Fruit fly (Drosophila melanogaster) whole organism, embryonic: ENCODE measurements around the gene Uxt.

Experiments
- Atf3 ChIP-seq: fragments of 200-800 bp; sonication (Bioruptor generic); optimal IDR thresholded peaks from 3 replicates; lab custom pipeline; 2016; ENCODE audit warnings: missing biosample characterization, missing genetic modification characterization
- CG10147 ChIP-seq: fragments of 200-800 bp; sonication (Bioruptor generic); optimal IDR thresholded peaks from 2 replicates; lab custom pipeline; 2019; ENCODE audit warnings: missing biosample characterization, mild to moderate bottlenecking, missing genetic modification characterization, moderate library complexity
- CG10543 ChIP-seq: fragments of 200-800 bp; sonication (Bioruptor generic); optimal IDR thresholded peaks from 3 replicates; lab custom pipeline; 2017; ENCODE audit warnings: missing biosample characterization, mild to moderate bottlenecking, missing genetic modification characterization, moderate library complexity
- CG11504 ChIP-seq: fragments of 200-800 bp; sonication (Bioruptor generic); optimal IDR thresholded peaks from 3 replicates; lab custom pipeline; 2019; ENCODE audit warnings: missing biosample characterization, mild to moderate bottlenecking, missing genetic modification characterization, moderate library complexity
- CG12104 ChIP-seq: fragments of 200-800 bp; sonication (Bioruptor generic); optimal IDR thresholded peaks from 3 replicates; lab custom pipeline; 2016; ENCODE audit warnings: missing biosample characterization, missing genetic modification characterization
- CG15269 ChIP-seq: fragments of 200-800 bp; sonication (Bioruptor generic); optimal IDR thresholded peaks from 2 replicates; lab custom pipeline; 2018; ENCODE audit warnings: missing biosample characterization, mild to moderate bottlenecking, missing genetic modification characterization, moderate library complexity
- CG15514 ChIP-seq: fragments of 200-800 bp; sonication (Bioruptor generic); optimal IDR thresholded peaks from 3 replicates; lab custom pipeline; 2017; ENCODE audit warnings: missing biosample characterization, missing genetic modification characterization, mild to moderate bottlenecking, moderate library complexity, missing genetic modification reagents
- CG1603 ChIP-seq: fragments of 200-800 bp; sonication (Bioruptor generic); optimal IDR thresholded peaks from 2 replicates; lab custom pipeline; 2019; ENCODE audit warnings: missing biosample characterization, mild to moderate bottlenecking, missing genetic modification characterization, moderate library complexity
- CG17802 ChIP-seq: fragments of 200-800 bp; sonication (Bioruptor generic); optimal IDR thresholded peaks from 2 replicates; lab custom pipeline; 2018; ENCODE audit warnings: missing biosample characterization, mild to moderate bottlenecking, missing genetic modification characterization, moderate library complexity
- CG1792 ChIP-seq: fragments of 200-800 bp; sonication (Bioruptor generic); optimal IDR thresholded peaks from 2 replicates; lab custom pipeline; 2016; ENCODE audit warnings: missing biosample characterization, missing genetic modification characterization
- CG2889 ChIP-seq: fragments of 200-800 bp; sonication (Bioruptor generic); IDR thresholded peaks from 3 replicates; pipeline ENCODE4 v1.3.6; 2022; ENCODE audit warnings: missing biosample characterization, missing genetic modification characterization
- CG3065 ChIP-seq: fragments of 200-800 bp; sonication (Bioruptor generic); optimal IDR thresholded peaks from 2 replicates; lab custom pipeline; 2016; ENCODE audit warnings: missing biosample characterization, missing genetic modification characterization
- CG3995 ChIP-seq: fragments of 200-800 bp; sonication (Bioruptor generic); optimal IDR thresholded peaks from 3 replicates; lab custom pipeline; 2016; ENCODE audit warnings: missing biosample characterization, missing genetic modification characterization
- CG42726 ChIP-seq: fragments of 200-800 bp; sonication (Bioruptor generic); IDR thresholded peaks from 2 replicates; pipeline ENCODE4 v1.3.6; 2022; ENCODE audit warnings: missing biosample characterization, missing genetic modification characterization; ENCODE audit not compliant: partially characterized antibody
- CG4617 ChIP-seq: fragments of 200-800 bp; sonication (Bioruptor generic); optimal IDR thresholded peaks from 3 replicates; lab custom pipeline; 2016; ENCODE audit warnings: missing biosample characterization, missing genetic modification characterization, borderline replicate concordance
- CG4707 ChIP-seq: fragments of 200-800 bp; sonication (Bioruptor generic); optimal IDR thresholded peaks from 2 replicates; lab custom pipeline; 2018; ENCODE audit warnings: missing biosample characterization, mild to moderate bottlenecking, missing genetic modification characterization, moderate library complexity
- CG6175 ChIP-seq: fragments of 200-800 bp; sonication (Bioruptor generic); IDR thresholded peaks from 3 replicates; pipeline ENCODE4 v1.3.6; 2022; ENCODE audit warnings: missing biosample characterization, missing genetic modification characterization
- CG7745 ChIP-seq: fragments of 200-800 bp; sonication (Bioruptor generic); optimal IDR thresholded peaks from 2 replicates; lab custom pipeline; 2018; ENCODE audit warnings: missing biosample characterization, mild to moderate bottlenecking, missing genetic modification characterization, moderate library complexity
- CG7839 ChIP-seq: fragments of 200-800 bp; sonication (Bioruptor generic); optimal IDR thresholded peaks from 3 replicates; lab custom pipeline; 2018; ENCODE audit warnings: missing biosample characterization, mild to moderate bottlenecking, missing genetic modification characterization, moderate library complexity
- CkIIα-i1 ChIP-seq: fragments of 200-800 bp; sonication (Bioruptor generic); IDR thresholded peaks from 2 replicates; pipeline ENCODE4 v1.3.6; 2022; ENCODE audit warnings: missing biosample characterization, missing genetic modification characterization
- Dp ChIP-seq: fragments of 200-800 bp; sonication (Bioruptor generic); optimal IDR thresholded peaks from 2 replicates; lab custom pipeline; 2018; ENCODE audit warnings: missing biosample characterization, mild to moderate bottlenecking, missing genetic modification characterization, moderate library complexity
- E2f2 ChIP-seq: fragments of 200-800 bp; sonication (Bioruptor generic); IDR thresholded peaks from 2 replicates; pipeline ENCODE4 v1.3.6; 2022; ENCODE audit warnings: missing biosample characterization, missing genetic modification characterization
- Fer3 ChIP-seq: fragments of 200-800 bp; sonication (Bioruptor generic); optimal IDR thresholded peaks from 2 replicates; lab custom pipeline; 2018; ENCODE audit warnings: missing biosample characterization, mild to moderate bottlenecking, missing genetic modification characterization, moderate library complexity
- GATAe ChIP-seq: fragments of 200-800 bp; sonication (Bioruptor generic); conservative IDR thresholded peaks from 2 replicates; pipeline ENCODE4 v1.3.6; 2022; ENCODE audit warnings: missing biosample characterization, missing genetic modification characterization
- Gsc ChIP-seq: fragments of 200-800 bp; sonication (Bioruptor generic); IDR thresholded peaks from 2 replicates; pipeline ENCODE4 v1.3.6; 2022; ENCODE audit warnings: missing biosample characterization, missing genetic modification characterization
- HLH54F ChIP-seq: fragments of 200-800 bp; sonication (Bioruptor generic); optimal IDR thresholded peaks from 3 replicates; lab custom pipeline; 2016; ENCODE audit warnings: missing biosample characterization, missing genetic modification characterization
- Hr51 ChIP-seq, 2 experiments: fragments of 200-800 bp; sonication (Bioruptor generic); optimal IDR thresholded peaks; 2 replicates in 1 of 2; 3 replicates in 1 of 2; lab custom pipeline; 2016 to 2018; ENCODE audit warnings: missing biosample characterization in 2 of 2, missing genetic modification characterization in 2 of 2, mild to moderate bottlenecking in 1 of 2, moderate library complexity in 1 of 2
- Lpt ChIP-seq: fragments of >200 bp; optimal IDR thresholded peaks from 2 replicates; lab custom pipeline; 2018; ENCODE audit warnings: missing biosample characterization, missing genetic modification characterization
- Nf-YA ChIP-seq: fragments of 200-800 bp; sonication (Bioruptor generic); IDR thresholded peaks from 2 replicates; pipeline ENCODE4 v1.3.6; 2022; ENCODE audit warnings: missing biosample characterization, missing genetic modification characterization
- Sox102F ChIP-seq: fragments of 200-800 bp; sonication (Bioruptor generic); optimal IDR thresholded peaks from 2 replicates; lab custom pipeline; 2018; ENCODE audit warnings: missing biosample characterization, mild to moderate bottlenecking, missing genetic modification characterization, moderate library complexity
- Vsx1 ChIP-seq: fragments of 200-800 bp; sonication (Bioruptor generic); optimal IDR thresholded peaks from 2 replicates; lab custom pipeline; 2017; ENCODE audit warnings: missing biosample characterization, mild to moderate bottlenecking, missing genetic modification characterization, missing genetic modification reagents
- Xrp1 ChIP-seq: fragments of 200-800 bp; sonication (Bioruptor generic); IDR thresholded peaks from 2 replicates; pipeline ENCODE4 v1.3.6; 2022; ENCODE audit warnings: missing biosample characterization, missing genetic modification characterization
- ab ChIP-seq: fragments of 200-800 bp; sonication (Bioruptor generic); optimal IDR thresholded peaks from 2 replicates; lab custom pipeline; 2016; ENCODE audit warnings: missing biosample characterization, missing genetic modification characterization
- ara ChIP-seq: fragments of 200-800 bp; sonication (Bioruptor generic); IDR thresholded peaks from 2 replicates; pipeline ENCODE4 v1.3.6; 2022; ENCODE audit warnings: missing biosample characterization, missing genetic modification characterization
- bbx ChIP-seq: fragments of 200-800 bp; sonication (Bioruptor generic); IDR thresholded peaks from 2 replicates; pipeline ENCODE4 v1.3.6; 2022; ENCODE audit warnings: missing biosample characterization, missing genetic modification characterization; ENCODE audit not compliant: partially characterized antibody
- bcd ChIP-seq: fragments of 200-800 bp; sonication (Bioruptor generic); optimal IDR thresholded peaks from 2 replicates; lab custom pipeline; 2017; ENCODE audit warnings: missing biosample characterization, mild to moderate bottlenecking, missing genetic modification characterization
- br ChIP-seq: fragments of >200 bp; optimal IDR thresholded peaks from 2 replicates; lab custom pipeline; 2017
- crp ChIP-seq, 2 experiments: fragments of 200-800 bp; sonication (Bioruptor generic); optimal IDR thresholded peaks; 2 replicates in 1 of 2; 3 replicates in 1 of 2; lab custom pipeline; 2017; ENCODE audit warnings: missing biosample characterization in 2 of 2, missing genetic modification characterization in 2 of 2, mild to moderate bottlenecking in 1 of 2, moderate library complexity in 1 of 2
- ems ChIP-seq: fragments of 200-800 bp; sonication (Bioruptor generic); optimal IDR thresholded peaks from 3 replicates; lab custom pipeline; 2016; ENCODE audit warnings: missing biosample characterization, missing genetic modification characterization
- en ChIP-seq: fragments of 200-800 bp; sonication (Bioruptor generic); optimal IDR thresholded peaks from 2 replicates; lab custom pipeline; 2016; ENCODE audit warnings: missing biosample characterization, missing genetic modification characterization
- fd3F ChIP-seq: fragments of 200-800 bp; sonication (Bioruptor generic); optimal IDR thresholded peaks from 2 replicates; lab custom pipeline; 2018; ENCODE audit warnings: missing biosample characterization, mild to moderate bottlenecking, missing genetic modification characterization, moderate library complexity
- fd64A ChIP-seq: fragments of 200-800 bp; sonication (Bioruptor generic); optimal IDR thresholded peaks from 3 replicates; lab custom pipeline; 2018; ENCODE audit warnings: missing biosample characterization, mild to moderate bottlenecking, missing genetic modification characterization
- lbe ChIP-seq: fragments of 200-800 bp; sonication (Bioruptor generic); optimal IDR thresholded peaks from 2 replicates; lab custom pipeline; 2016; ENCODE audit warnings: missing biosample characterization, mild to moderate bottlenecking, missing genetic modification characterization
- p53 ChIP-seq: fragments of 200-800 bp; sonication (Bioruptor generic); optimal IDR thresholded peaks from 2 replicates; lab custom pipeline; 2016; ENCODE audit warnings: missing biosample characterization, missing genetic modification characterization
- sd ChIP-seq: fragments of 200-800 bp; sonication (Bioruptor generic); optimal IDR thresholded peaks from 3 replicates; lab custom pipeline; 2018; ENCODE audit warnings: missing biosample characterization, mild to moderate bottlenecking, missing genetic modification characterization, moderate library complexity
- shn ChIP-seq: fragments of 200-800 bp; sonication (Bioruptor generic); optimal IDR thresholded peaks from 3 replicates; lab custom pipeline; 2016; ENCODE audit warnings: missing biosample characterization, missing genetic modification characterization
- tin ChIP-seq: fragments of 200-800 bp; sonication (Bioruptor generic); optimal IDR thresholded peaks from 3 replicates; lab custom pipeline; 2016; ENCODE audit warnings: missing biosample characterization, missing genetic modification characterization
- toy ChIP-seq: fragments of 200-800 bp; sonication (Bioruptor generic); IDR thresholded peaks from 2 replicates; pipeline ENCODE4 v1.3.6; 2022; ENCODE audit warnings: missing biosample characterization, missing genetic modification characterization
- zen ChIP-seq: fragments of 200-800 bp; sonication (Bioruptor generic); optimal IDR thresholded peaks from 3 replicates; lab custom pipeline; 2018; ENCODE audit warnings: missing biosample characterization, mild to moderate bottlenecking, missing genetic modification characterization, moderate library complexity
- zf30C ChIP-seq: fragments of 200-800 bp; sonication (Bioruptor generic); optimal IDR thresholded peaks from 3 replicates; lab custom pipeline; 2018; ENCODE audit warnings: missing biosample characterization, mild to moderate bottlenecking, missing genetic modification characterization

The Uxt gene

dm6 chr2L:15274783-15275316 lies 18.5 kb downstream of the Uxt start, which contains the start of gene UK114:
TSS of gene UK114 (minus strand) at chr2L:15275091.
- TF ChIP-seq CG11504 (tag; lab: Kevin White, UChicago) (peak; percentile 45), CG7745 (tag; lab: Kevin White, UChicago) (no peak), CG4617 (GFP tag; lab: Kevin White, UChicago) (no peak), ems (GFP tag; lab: Kevin White, UChicago) (no peak), CkIIα-i1 (GFP tag; lab: Robert Waterston, UW) (no peak), E2f2 (GFP tag; lab: Robert Waterston, UW) (peak; percentile 44), crp (GFP tag; optimal IDR thresholded peaks at IDR 0.05; lab: Kevin White, UChicago) (peak in 1 of 2 experiments; percentile 81), Dp (GFP tag; lab: Kevin White, UChicago) (peak; percentile 46), CG1603 (no peak), Lpt (GFP tag; lab: Kevin White, UChicago) (no peak), CG1792 (GFP tag; lab: Kevin White, UChicago) (no peak), Xrp1 (no peak), CG10543 (no peak), CG7839 (tag; lab: Kevin White, UChicago) (no peak), CG42726 (GFP tag; lab: Robert Waterston, UW) (no peak), zf30C (no peak), CG3065 (GFP tag; lab: Kevin White, UChicago) (no peak), br (lab: Kevin White, UChicago) (no peak), lbe (GFP tag; lab: Kevin White, UChicago) (peak; percentile 20), Vsx1 (GFP tag; lab: Kevin White, UChicago) (no peak), Fer3 (tag; lab: Kevin White, UChicago) (no peak), ab (GFP tag; lab: Kevin White, UChicago) (no peak), CG15514 (no peak), toy (GFP tag; lab: Robert Waterston, UW) (no peak), CG6175 (no peak), CG3995 (GFP tag; lab: Kevin White, UChicago) (peak; percentile 85), en (GFP tag; lab: Kevin White, UChicago) (no peak), CG12104 (GFP tag; lab: Kevin White, UChicago) (no peak), CG2889 (GFP tag; lab: Robert Waterston, UW) (no peak), CG17802 (tag; lab: Kevin White, UChicago) (no peak), GATAe (GFP tag; lab: Robert Waterston, UW) (no peak), CG15269 (tag; lab: Kevin White, UChicago) (no peak), Atf3 (GFP tag; lab: Kevin White, UChicago) (no peak), Nf-YA (GFP tag; lab: Robert Waterston, UW) (no peak), tin (GFP tag; lab: Kevin White, UChicago) (no peak)

dm6 chr2L:15275794-15276193 lies 19.4 kb downstream of the Uxt start:
- no peak for TF ChIP-seq fd3F (GFP tag; lab: Kevin White, UChicago)
- peak; percentile 0 for TF ChIP-seq CG11504 (tag; lab: Kevin White, UChicago)
- no peak for TF ChIP-seq HLH54F
- no peak for TF ChIP-seq CG10147 (GFP tag; lab: Kevin White, UChicago)
- TF ChIP-seq bbx: no peak
- TF ChIP-seq ara (GFP tag; lab: Robert Waterston, UW): 0 out of 2 replicates have a peak, but pooled peaks have one; percentile 24
- TF ChIP-seq p53 (GFP tag; lab: Kevin White, UChicago): no peak
- TF ChIP-seq Hr51 (GFP tag; optimal IDR thresholded peaks at IDR 0.05; lab: Kevin White, UChicago): no peak
- no peak for TF ChIP-seq bcd (GFP tag; lab: Kevin White, UChicago)
- no peak for TF ChIP-seq Vsx1 (GFP tag; lab: Kevin White, UChicago)
- TF ChIP-seq Sox102F (GFP tag; lab: Kevin White, UChicago): peak; percentile 4
- no peak for TF ChIP-seq CG4707 (GFP tag; lab: Kevin White, UChicago)
- TF ChIP-seq Gsc (GFP tag; lab: Robert Waterston, UW): 0 out of 2 replicates have a peak, but pooled peaks have one; percentile 9
- TF ChIP-seq fd64A: no peak
- TF ChIP-seq sd: no peak
- TF ChIP-seq zen: peak; percentile 14
- no peak for TF ChIP-seq CG10543
- no peak for TF ChIP-seq shn (GFP tag; lab: Kevin White, UChicago)
